Fruit fly (Drosophila melanogaster) whole organism, embryonic: ENCODE measurements around the gene Srrm234.

Experiments used
- ATbp ChIP-seq: fragments of 200-800 bp; sonication (Bioruptor generic); optimal IDR thresholded peaks from 2 replicates; lab custom pipeline; 2017; ENCODE audit warnings: missing biosample characterization, mild to moderate bottlenecking, missing genetic modification characterization, missing genetic modification reagents
- Antp ChIP-seq: fragments of 200-800 bp; sonication (Bioruptor generic); optimal IDR thresholded peaks from 3 replicates; lab custom pipeline; 2016; ENCODE audit warnings: missing biosample characterization, missing genetic modification characterization
- B-H1 ChIP-seq: fragments of 200-800 bp; sonication (Bioruptor generic); IDR thresholded peaks from 3 replicates; pipeline ENCODE4 v1.3.6; 2022; ENCODE audit warnings: missing biosample characterization, missing genetic modification characterization
- BEAF-32 ChIP-seq: fragments of 200-800 bp; sonication (Bioruptor generic); optimal IDR thresholded peaks from 3 replicates; lab custom pipeline; 2017; ENCODE audit warnings: missing biosample characterization, missing genetic modification characterization, mild to moderate bottlenecking, moderate library complexity, missing genetic modification reagents
- CG10431 ChIP-seq: fragments of 200-800 bp; sonication (Bioruptor generic); optimal IDR thresholded peaks from 3 replicates; lab custom pipeline; 2018; ENCODE audit warnings: missing biosample characterization, mild to moderate bottlenecking, missing genetic modification characterization
- CG10979 ChIP-seq: fragments of 200-800 bp; sonication (Bioruptor generic); optimal IDR thresholded peaks from 2 replicates; lab custom pipeline; 2018; ENCODE audit warnings: missing biosample characterization, mild to moderate bottlenecking, missing genetic modification characterization, moderate library complexity
- CG15696 ChIP-seq: fragments of 200-800 bp; sonication (Bioruptor generic); optimal IDR thresholded peaks from 2 replicates; lab custom pipeline; 2019; ENCODE audit warnings: missing biosample characterization, mild to moderate bottlenecking, missing genetic modification characterization, moderate library complexity
- CG2129 ChIP-seq: fragments of 200-800 bp; sonication (Bioruptor generic); IDR thresholded peaks from 2 replicates; pipeline ENCODE4 v1.3.6; 2022; ENCODE audit warnings: missing biosample characterization, missing genetic modification characterization; ENCODE audit not compliant: partially characterized antibody
- CG31224 ChIP-seq: fragments of 200-800 bp; sonication (Bioruptor generic); IDR thresholded peaks from 2 replicates; pipeline ENCODE4 v1.3.6; 2022; ENCODE audit warnings: missing biosample characterization, missing genetic modification characterization
- CG31365 ChIP-seq: fragments of 200-800 bp; sonication (Bioruptor generic); optimal IDR thresholded peaks from 2 replicates; lab custom pipeline; 2018; ENCODE audit warnings: missing biosample characterization, mild to moderate bottlenecking, missing genetic modification characterization
- CG6765 ChIP-seq: fragments of 200-800 bp; sonication (Bioruptor generic); optimal IDR thresholded peaks from 3 replicates; lab custom pipeline; 2017; ENCODE audit warnings: missing biosample characterization, mild to moderate bottlenecking, missing genetic modification characterization
- CG7786 ChIP-seq: fragments of 200-800 bp; sonication (Bioruptor generic); optimal IDR thresholded peaks from 2 replicates; lab custom pipeline; 2016; ENCODE audit warnings: missing biosample characterization, missing genetic modification characterization
- CG7987 ChIP-seq: fragments of 200-800 bp; sonication (Bioruptor generic); optimal IDR thresholded peaks from 2 replicates; lab custom pipeline; 2018; ENCODE audit warnings: missing biosample characterization, mild to moderate bottlenecking, missing genetic modification characterization, moderate library complexity
- CG8281 ChIP-seq: fragments of 200-800 bp; sonication (Bioruptor generic); optimal IDR thresholded peaks from 2 replicates; lab custom pipeline; 2018; ENCODE audit warnings: missing biosample characterization, mild to moderate bottlenecking, missing genetic modification characterization, moderate library complexity
- CG8290 ChIP-seq, 3 experiments: fragments of 200-800 bp; sonication (Bioruptor generic); optimal IDR thresholded peaks; 2 replicates each; lab custom pipeline; 2016 to 2019; ENCODE audit warnings: missing biosample characterization in 3 of 3, missing genetic modification characterization in 3 of 3, mild to moderate bottlenecking in 2 of 3, moderate library complexity in 1 of 3
- CG9727 ChIP-seq: fragments of 200-800 bp; sonication (Bioruptor generic); optimal IDR thresholded peaks from 3 replicates; lab custom pipeline; 2017; ENCODE audit warnings: missing biosample characterization, mild to moderate bottlenecking, missing genetic modification characterization
- Deaf1 ChIP-seq: fragments of 200-800 bp; optimal IDR thresholded peaks from 3 replicates; lab custom pipeline; 2019; ENCODE audit warnings: missing biosample characterization, mild to moderate bottlenecking, missing genetic modification characterization, moderate library complexity
- Dip2 ChIP-seq: fragments of 200-800 bp; sonication (Bioruptor generic); IDR thresholded peaks from 2 replicates; pipeline ENCODE4 v1.3.6; 2022; ENCODE audit warnings: missing biosample characterization, missing genetic modification characterization
- E2f1 ChIP-seq: fragments of 200-800 bp; sonication (Bioruptor generic); IDR thresholded peaks from 2 replicates; pipeline ENCODE4 v1.3.6; 2022; ENCODE audit warnings: missing biosample characterization, missing genetic modification characterization
- Fer1 ChIP-seq: fragments of 200-800 bp; sonication (Bioruptor generic); optimal IDR thresholded peaks from 2 replicates; lab custom pipeline; 2017; ENCODE audit warnings: missing biosample characterization, mild to moderate bottlenecking, missing genetic modification characterization
- HLH54F ChIP-seq: fragments of 200-800 bp; sonication (Bioruptor generic); optimal IDR thresholded peaks from 3 replicates; lab custom pipeline; 2016; ENCODE audit warnings: missing biosample characterization, missing genetic modification characterization
- Hr51 ChIP-seq, 2 experiments: fragments of 200-800 bp; sonication (Bioruptor generic); optimal IDR thresholded peaks; 2 replicates in 1 of 2; 3 replicates in 1 of 2; lab custom pipeline; 2016 to 2018; ENCODE audit warnings: missing biosample characterization in 2 of 2, missing genetic modification characterization in 2 of 2, mild to moderate bottlenecking in 1 of 2, moderate library complexity in 1 of 2
- Mad ChIP-seq: fragments of 200-800 bp; sonication (Bioruptor generic); optimal IDR thresholded peaks from 2 replicates; lab custom pipeline; 2016; ENCODE audit warnings: missing biosample characterization, missing genetic modification characterization
- Nf-YB ChIP-seq: fragments of 200-800 bp; sonication (Bioruptor generic); optimal IDR thresholded peaks from 3 replicates; lab custom pipeline; 2019; ENCODE audit warnings: missing biosample characterization, mild to moderate bottlenecking, missing genetic modification characterization, moderate library complexity
- Rfx ChIP-seq: fragments of 200-800 bp; sonication (Bioruptor generic); IDR thresholded peaks from 2 replicates; pipeline ENCODE4 v1.3.6; 2022; ENCODE audit warnings: missing biosample characterization, missing genetic modification characterization
- Sry-β ChIP-seq: fragments of 200-800 bp; sonication (Bioruptor generic); optimal IDR thresholded peaks from 2 replicates; lab custom pipeline; 2018; ENCODE audit warnings: missing biosample characterization, mild to moderate bottlenecking, missing genetic modification characterization, moderate library complexity
- Ssrp ChIP-seq: fragments of 200-800 bp; sonication (Bioruptor generic); optimal IDR thresholded peaks from 2 replicates; lab custom pipeline; 2018; ENCODE audit warnings: missing biosample characterization, mild to moderate bottlenecking, missing genetic modification characterization, moderate library complexity
- Taf1 ChIP-seq: fragments of 200-800 bp; sonication (Bioruptor generic); IDR thresholded peaks from 2 replicates; pipeline ENCODE4 v1.3.6; 2022; ENCODE audit warnings: missing biosample characterization, missing genetic modification characterization
- bcd ChIP-seq: fragments of 200-800 bp; sonication (Bioruptor generic); optimal IDR thresholded peaks from 2 replicates; lab custom pipeline; 2017; ENCODE audit warnings: missing biosample characterization, mild to moderate bottlenecking, missing genetic modification characterization
- da ChIP-seq: fragments of 200-800 bp; sonication (Bioruptor generic); optimal IDR thresholded peaks from 2 replicates; lab custom pipeline; 2016; ENCODE audit warnings: missing biosample characterization, missing genetic modification characterization
- dati ChIP-seq: fragments of 200-800 bp; sonication (Bioruptor generic); IDR thresholded peaks from 2 replicates; pipeline ENCODE4 v1.3.6; 2022; ENCODE audit warnings: missing biosample characterization, missing genetic modification characterization
- dmrt11E ChIP-seq: fragments of 200-800 bp; sonication (Bioruptor generic); optimal IDR thresholded peaks from 3 replicates; lab custom pipeline; 2018; ENCODE audit warnings: missing biosample characterization, mild to moderate bottlenecking, missing genetic modification characterization, moderate library complexity
- dpn ChIP-seq, 2 experiments: fragments of 200-800 bp; sonication (Bioruptor generic); optimal IDR thresholded peaks; 3 replicates each; lab custom pipeline; 2016; ENCODE audit warnings: missing biosample characterization in 2 of 2, missing genetic modification characterization in 2 of 2
- gfzf ChIP-seq: fragments of 200-800 bp; sonication (Bioruptor generic); optimal IDR thresholded peaks from 2 replicates; lab custom pipeline; 2016; ENCODE audit warnings: missing biosample characterization, mild to moderate bottlenecking, missing genetic modification characterization, moderate library complexity
- her ChIP-seq: fragments of 200-800 bp; sonication (Bioruptor generic); optimal IDR thresholded peaks from 2 replicates; lab custom pipeline; 2016; ENCODE audit warnings: missing biosample characterization, missing genetic modification characterization
- inv ChIP-seq: fragments of 200-800 bp; sonication (Bioruptor generic); IDR thresholded peaks from 2 replicates; pipeline ENCODE4 v1.3.6; 2022; ENCODE audit warnings: missing biosample characterization, missing genetic modification characterization; ENCODE audit not compliant: partially characterized antibody
- nerfin-2 ChIP-seq: fragments of 200-800 bp; sonication (Bioruptor generic); IDR thresholded peaks from 2 replicates; pipeline ENCODE4 v1.3.6; 2022; ENCODE audit warnings: missing biosample characterization, missing genetic modification characterization; ENCODE audit not compliant: partially characterized antibody
- nmo ChIP-seq: fragments of 200-800 bp; sonication (Bioruptor generic); optimal IDR thresholded peaks from 2 replicates; lab custom pipeline; 2018; ENCODE audit warnings: missing biosample characterization, mild to moderate bottlenecking, missing genetic modification characterization, moderate library complexity
- otp ChIP-seq: fragments of 200-800 bp; sonication (Bioruptor generic); IDR thresholded peaks from 3 replicates; pipeline ENCODE4, ENCODE4 v1.3.6; 2022; ENCODE audit warnings: missing biosample characterization, missing genetic modification characterization
- psq ChIP-seq: fragments of 200-800 bp; sonication (Bioruptor generic); optimal IDR thresholded peaks from 2 replicates; lab custom pipeline; 2017; ENCODE audit warnings: missing biosample characterization, missing genetic modification characterization
- ranshi ChIP-seq: fragments of 200-800 bp; sonication (Bioruptor generic); IDR thresholded peaks from 2 replicates; pipeline ENCODE4 v1.3.6; 2022; ENCODE audit warnings: missing biosample characterization, missing genetic modification characterization
- ro ChIP-seq: fragments of 200-800 bp; sonication (Bioruptor generic); IDR thresholded peaks from 2 replicates; pipeline ENCODE4 v1.3.6; 2022; ENCODE audit warnings: missing biosample characterization, missing genetic modification characterization
- sens ChIP-seq: fragments of 200-800 bp; sonication (Bioruptor generic); peaks from one replicate; lab custom pipeline; 2016; ENCODE audit warnings: missing biosample characterization, missing genetic modification characterization
- seq ChIP-seq: fragments of 200-800 bp; sonication (Bioruptor generic); IDR thresholded peaks from 2 replicates; pipeline ENCODE4 v1.3.6; 2022; ENCODE audit warnings: missing biosample characterization, missing genetic modification characterization
- sima ChIP-seq: fragments of 200-800 bp; sonication (Bioruptor generic); optimal IDR thresholded peaks from 2 replicates; lab custom pipeline; 2016; ENCODE audit warnings: missing biosample characterization, missing genetic modification characterization
- so ChIP-seq: fragments of 200-800 bp; sonication (Bioruptor generic); IDR thresholded peaks from 3 replicates; pipeline ENCODE4 v1.3.6; 2022; ENCODE audit warnings: missing biosample characterization, missing genetic modification characterization
- stc ChIP-seq: fragments of 200-800 bp; sonication (Bioruptor generic); IDR thresholded peaks from 2 replicates; pipeline ENCODE4 v1.3.6; 2022; ENCODE audit warnings: missing biosample characterization, missing genetic modification characterization
- toy ChIP-seq: fragments of 200-800 bp; sonication (Bioruptor generic); IDR thresholded peaks from 2 replicates; pipeline ENCODE4 v1.3.6; 2022; ENCODE audit warnings: missing biosample characterization, missing genetic modification characterization
- trem ChIP-seq: fragments of 200-800 bp; optimal IDR thresholded peaks from 3 replicates; lab custom pipeline; 2019; ENCODE audit warnings: missing biosample characterization, mild to moderate bottlenecking, missing genetic modification characterization, moderate library complexity
- ttk ChIP-seq: fragments of 200-800 bp; sonication (Bioruptor generic); IDR thresholded peaks from 2 replicates; pipeline ENCODE4 v2.1.2; 2022; ENCODE audit warnings: missing biosample characterization, missing genetic modification characterization

Gene Srrm234

DNA sequence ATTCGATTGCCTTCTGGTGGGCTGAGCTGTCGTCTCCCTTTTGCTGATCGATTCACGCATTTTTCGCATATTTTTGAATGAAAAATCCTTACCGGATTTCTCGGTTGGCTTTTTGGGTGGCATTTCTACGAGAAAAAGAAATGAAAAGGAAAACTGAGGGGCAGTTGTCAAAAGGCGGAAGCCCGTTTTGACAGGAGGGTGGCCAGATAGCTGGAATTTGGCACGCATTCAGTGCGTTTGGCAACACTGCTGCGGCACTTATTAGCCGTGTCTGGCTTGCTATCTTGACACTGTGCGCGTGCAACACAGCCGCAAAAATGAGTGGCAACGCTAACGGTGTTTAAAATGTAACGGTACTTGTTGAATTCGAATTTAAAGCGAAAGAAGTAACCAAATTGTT, 3.6 kb upstream of the Srrm234 start, which contains the start of gene RpL23A (continued):
- TF ChIP-seq CG9727 (GFP tag; lab: Kevin White, UChicago) (peak; percentile 97), stc (GFP tag; lab: Robert Waterston, UW) (peak; percentile 91), dati (peak; percentile 87), BEAF-32 (GFP tag; lab: Kevin White, UChicago) (peak; percentile 67), Sry-β (peak; percentile 52), Deaf1 (tag; lab: Kevin White, UChicago) (peak; percentile 61), nmo (GFP tag; lab: Kevin White, UChicago) (peak; percentile 91), toy (GFP tag; lab: Robert Waterston, UW) (peak; percentile 77; the same call in 1 of the 2 replicates), Dip2 (no peak), nerfin-2 (peak; percentile 37; the same call in 1 of the 2 replicates), HLH54F (GFP tag; lab: Kevin White, UChicago) (peak; percentile 96), B-H1 (GFP tag; lab: Robert Waterston, UW) (peak; percentile 86), Mad (GFP tag; lab: Kevin White, UChicago) (peak; percentile 97), gfzf (peak; percentile 58), ATbp (peak; percentile 93), CG7987 (GFP tag; lab: Kevin White, UChicago) (peak; percentile 99), Fer1 (GFP tag; lab: Kevin White, UChicago) (peak; percentile 98), CG7786 (GFP tag; lab: Kevin White, UChicago) (peak; percentile 95), Rfx (GFP tag; lab: Robert Waterston, UW) (peak; percentile 99), Hr51 (GFP tag; optimal IDR thresholded peaks at IDR 0.05; lab: Kevin White, UChicago) (peak; percentile 79 to 97), Nf-YB (GFP tag; lab: Kevin White, UChicago) (peak; percentile 79), ro (peak; percentile 73), ttk (GFP tag; lab: Robert Waterston, UW) (peak; percentile 94), seq (GFP tag; lab: Robert Waterston, UW) (peak; percentile 86), dpn (GFP tag; optimal IDR thresholded peaks at IDR 0.05; lab: Kevin White, UChicago) (peak; percentile 93 to 98), CG10431 (GFP tag; lab: Kevin White, UChicago) (peak; percentile 92), CG10979 (tag; lab: Kevin White, UChicago) (peak; percentile 86), trem (peak; percentile 91), so (GFP tag; lab: Robert Waterston, UW) (peak; percentile 92), CG6765 (GFP tag; lab: Kevin White, UChicago) (peak; percentile 96), Ssrp (tag; lab: Kevin White, UChicago) (peak; percentile 74), CG31365 (peak; percentile 81), ranshi (GFP tag; lab: Robert Waterston, UW) (peak; percentile 95), Antp (GFP tag; lab: Kevin White, UChicago) (peak; percentile 98), inv (peak; percentile 23; the same call in 1 of the 2 replicates), CG15696 (tag; lab: Kevin White, UChicago) (peak; percentile 71), bcd (peak; percentile 99), her (GFP tag; lab: Kevin White, UChicago) (peak; percentile 96), E2f1 (GFP tag; lab: Robert Waterston, UW) (peak; percentile 89), CG8281 (tag; lab: Kevin White, UChicago) (peak; percentile 75), psq (peak; percentile 93), sens (GFP tag; lab: Kevin White, UChicago) (peak; percentile 98), CG31224 (GFP tag; lab: Robert Waterston, UW) (peak; percentile 88), dmrt11E (tag; lab: Kevin White, UChicago) (peak; percentile 86), otp (GFP tag; lab: Robert Waterston, UW) (peak; percentile 96), CG8290 (GFP tag; optimal IDR thresholded peaks at IDR 0.05; lab: Kevin White, UChicago) (peak; percentile 95), CG8290 (tag; optimal IDR thresholded peaks at IDR 0.05; lab: Kevin White, UChicago) (peak; percentile 84 to 99), CG2129 (GFP tag; lab: Robert Waterston, UW) (no peak), da (GFP tag; lab: Kevin White, UChicago) (peak; percentile 95), Taf1 (peak; percentile 71; the same call in 1 of the 2 replicates), sima (GFP tag; lab: Kevin White, UChicago) (peak; percentile 93)
